Fruit fly (Drosophila melanogaster) whole organism, embryonic: ENCODE measurements around the gene Nmdar2.
A peak's percentile ranks its signal among the peaks of the same experiment; 100 is the strongest.

ENCODE experiments used
- Ada2b ChIP-seq: fragments of 200-800 bp; sonication (Bioruptor generic); IDR thresholded peaks from 2 replicates; pipeline ENCODE4 v1.3.6; 2022; ENCODE audit warnings: missing biosample characterization, missing genetic modification characterization
- CG10979 ChIP-seq: fragments of 200-800 bp; sonication (Bioruptor generic); optimal IDR thresholded peaks from 2 replicates; lab custom pipeline; 2018; ENCODE audit warnings: missing biosample characterization, mild to moderate bottlenecking, missing genetic modification characterization, moderate library complexity
- CG13287 ChIP-seq: fragments of 200-800 bp; sonication (Bioruptor generic); IDR thresholded peaks from 2 replicates; pipeline ENCODE4 v1.3.6; 2022; ENCODE audit warnings: missing biosample characterization, missing genetic modification characterization; ENCODE audit not compliant: partially characterized antibody
- CG17186 ChIP-seq: fragments of 200-800 bp; sonication (Bioruptor generic); optimal IDR thresholded peaks from 3 replicates; lab custom pipeline; 2017; ENCODE audit warnings: missing biosample characterization, missing genetic modification reagents, missing genetic modification characterization
- CG17361 ChIP-seq: fragments of 200-800 bp; sonication (Bioruptor generic); IDR thresholded peaks from 3 replicates; pipeline ENCODE4 v1.3.6; 2022; ENCODE audit warnings: missing biosample characterization, missing genetic modification characterization
- CG18011 ChIP-seq: fragments of 200-800 bp; sonication (Bioruptor generic); optimal IDR thresholded peaks from 2 replicates; lab custom pipeline; 2017; ENCODE audit warnings: missing biosample characterization, missing genetic modification characterization, mild to moderate bottlenecking, moderate library complexity, missing genotype
- CG18619 ChIP-seq: fragments of 200-800 bp; sonication (Bioruptor generic); optimal IDR thresholded peaks from 3 replicates; lab custom pipeline; 2017; ENCODE audit warnings: missing biosample characterization, mild to moderate bottlenecking, missing genetic modification characterization
- CG30020 ChIP-seq: fragments of 200-800 bp; optimal IDR thresholded peaks from 2 replicates; lab custom pipeline; 2019; ENCODE audit warnings: missing biosample characterization, mild to moderate bottlenecking, missing genetic modification characterization, moderate library complexity
- CG32767 ChIP-seq: fragments of 200-800 bp; sonication (Bioruptor generic); IDR thresholded peaks from 2 replicates; pipeline ENCODE4 v1.3.6; 2022; ENCODE audit warnings: missing biosample characterization, missing genetic modification characterization
- CG3726 ChIP-seq: fragments of 200-800 bp; sonication (Bioruptor generic); IDR thresholded peaks from 3 replicates; pipeline ENCODE4, ENCODE4 v1.3.6; 2022; ENCODE audit warnings: missing biosample characterization, missing genetic modification characterization
- CG4360 ChIP-seq: fragments of 200-800 bp; sonication (Bioruptor generic); IDR thresholded peaks from 2 replicates; pipeline ENCODE4 v1.3.6; 2022; ENCODE audit warnings: missing biosample characterization, missing genetic modification characterization
- CG5245 ChIP-seq: fragments of 200-800 bp; sonication (Bioruptor generic); optimal IDR thresholded peaks from 3 replicates; lab custom pipeline; 2016; ENCODE audit warnings: missing biosample characterization, missing genetic modification characterization
- CG7745 ChIP-seq: fragments of 200-800 bp; sonication (Bioruptor generic); optimal IDR thresholded peaks from 2 replicates; lab custom pipeline; 2018; ENCODE audit warnings: missing biosample characterization, mild to moderate bottlenecking, missing genetic modification characterization, moderate library complexity
- CHES-1-like ChIP-seq: fragments of 200-800 bp; sonication (Bioruptor generic); optimal IDR thresholded peaks from 2 replicates; lab custom pipeline; 2016; ENCODE audit warnings: missing biosample characterization, missing genetic modification characterization
- CrebB ChIP-seq: fragments of 200-800 bp; sonication (Bioruptor generic); optimal IDR thresholded peaks from 3 replicates; lab custom pipeline; 2018; ENCODE audit warnings: missing biosample characterization, mild to moderate bottlenecking, missing genetic modification characterization
- D ChIP-seq, 2 experiments: fragments of 200-800 bp in 1 of 2; fragments of >200 bp in 1 of 2; sonication (Bioruptor generic) in 1 of 2; optimal IDR thresholded peaks; 2 replicates in 1 of 2; 3 replicates in 1 of 2; lab custom pipeline; 2017; ENCODE audit warnings: mild to moderate bottlenecking in 1 of 2, missing biosample characterization in 1 of 2, missing genetic modification characterization in 1 of 2, missing genetic modification reagents in 1 of 2
- Elba2 ChIP-seq: fragments of 200-800 bp; sonication (Bioruptor generic); optimal IDR thresholded peaks from 3 replicates; lab custom pipeline; 2016; ENCODE audit warnings: missing biosample characterization, missing genetic modification characterization
- HHEX ChIP-seq: fragments of 200-800 bp; sonication (Bioruptor generic); optimal IDR thresholded peaks from 3 replicates; lab custom pipeline; 2017; ENCODE audit warnings: missing biosample characterization, mild to moderate bottlenecking, missing genetic modification characterization, missing genetic modification reagents
- HLH4C ChIP-seq: fragments of 200-800 bp; sonication (Bioruptor generic); IDR thresholded peaks from 3 replicates; pipeline ENCODE4 v1.3.6; 2022; ENCODE audit warnings: missing biosample characterization, missing genetic modification characterization; ENCODE audit not compliant: partially characterized antibody
- Lhr ChIP-seq: fragments of 200-800 bp; sonication (Bioruptor generic); optimal IDR thresholded peaks from 3 replicates; lab custom pipeline; 2017; ENCODE audit warnings: mild to moderate bottlenecking, missing biosample characterization, missing genetic modification reagents, missing genetic modification characterization
- NC2α ChIP-seq: fragments of 200-800 bp; sonication (Bioruptor generic); optimal IDR thresholded peaks from 2 replicates; lab custom pipeline; 2016; ENCODE audit warnings: missing biosample characterization, missing genetic modification characterization
- Nf-YA ChIP-seq: fragments of 200-800 bp; sonication (Bioruptor generic); IDR thresholded peaks from 2 replicates; pipeline ENCODE4 v1.3.6; 2022; ENCODE audit warnings: missing biosample characterization, missing genetic modification characterization
- NfI ChIP-seq: fragments of 200-800 bp; sonication (Bioruptor generic); optimal IDR thresholded peaks from 3 replicates; lab custom pipeline; 2018; ENCODE audit warnings: missing biosample characterization, mild to moderate bottlenecking, missing genetic modification characterization, moderate library complexity
- Oli ChIP-seq: fragments of 200-800 bp; sonication (Bioruptor generic); optimal IDR thresholded peaks from 2 replicates; lab custom pipeline; 2018; ENCODE audit warnings: missing biosample characterization, mild to moderate bottlenecking, missing genetic modification characterization, moderate library complexity
- Rx ChIP-seq: fragments of 200-800 bp; sonication (Bioruptor generic); IDR thresholded peaks from 2 replicates; pipeline ENCODE4 v1.3.6; 2022; ENCODE audit warnings: missing biosample characterization, missing genetic modification characterization
- Side ChIP-seq: fragments of 200-800 bp; sonication (Bioruptor generic); optimal IDR thresholded peaks from 2 replicates; lab custom pipeline; 2016; ENCODE audit warnings: missing biosample characterization, missing genetic modification characterization
- Sin3A ChIP-seq: fragments of >200 bp; optimal IDR thresholded peaks from 2 replicates; lab custom pipeline; 2018
- Ssrp ChIP-seq: fragments of 200-800 bp; sonication (Bioruptor generic); optimal IDR thresholded peaks from 2 replicates; lab custom pipeline; 2018; ENCODE audit warnings: missing biosample characterization, mild to moderate bottlenecking, missing genetic modification characterization, moderate library complexity
- aop ChIP-seq: fragments of 200-800 bp; sonication (Bioruptor generic); IDR thresholded peaks from 2 replicates; pipeline ENCODE4 v1.3.6; 2022; ENCODE audit warnings: missing biosample characterization, missing genetic modification characterization
- bbx ChIP-seq: fragments of 200-800 bp; sonication (Bioruptor generic); IDR thresholded peaks from 2 replicates; pipeline ENCODE4 v1.3.6; 2022; ENCODE audit warnings: missing biosample characterization, missing genetic modification characterization; ENCODE audit not compliant: partially characterized antibody
- ci ChIP-seq: fragments of 200-800 bp; sonication (Bioruptor generic); IDR thresholded peaks from 3 replicates; pipeline ENCODE4 v1.3.6; 2022; ENCODE audit warnings: missing biosample characterization, missing genetic modification characterization
- dmrt11E ChIP-seq: fragments of 200-800 bp; sonication (Bioruptor generic); optimal IDR thresholded peaks from 3 replicates; lab custom pipeline; 2018; ENCODE audit warnings: missing biosample characterization, mild to moderate bottlenecking, missing genetic modification characterization, moderate library complexity
- en ChIP-seq: fragments of 200-800 bp; sonication (Bioruptor generic); optimal IDR thresholded peaks from 2 replicates; lab custom pipeline; 2016; ENCODE audit warnings: missing biosample characterization, missing genetic modification characterization
- ewg ChIP-seq: fragments of 200-800 bp; sonication (Bioruptor generic); optimal IDR thresholded peaks from 3 replicates; lab custom pipeline; 2017; ENCODE audit warnings: mild to moderate bottlenecking, missing biosample characterization, missing genetic modification reagents, missing genetic modification characterization
- gcm ChIP-seq: fragments of 200-800 bp; sonication (Bioruptor generic); optimal IDR thresholded peaks from 2 replicates; lab custom pipeline; 2019; ENCODE audit warnings: missing biosample characterization, mild to moderate bottlenecking, missing genetic modification characterization, moderate library complexity
- grn ChIP-seq: fragments of 200-800 bp; sonication (Bioruptor generic); optimal IDR thresholded peaks from 3 replicates; lab custom pipeline; 2017; ENCODE audit warnings: missing biosample characterization, missing genetic modification characterization
- h ChIP-seq: fragments of >200 bp; optimal IDR thresholded peaks from 2 replicates; lab custom pipeline; 2017
- her ChIP-seq: fragments of 200-800 bp; sonication (Bioruptor generic); optimal IDR thresholded peaks from 2 replicates; lab custom pipeline; 2016; ENCODE audit warnings: missing biosample characterization, missing genetic modification characterization
- kah ChIP-seq: fragments of 200-800 bp; sonication (Bioruptor generic); optimal IDR thresholded peaks from 2 replicates; lab custom pipeline; 2018; ENCODE audit warnings: missing biosample characterization, mild to moderate bottlenecking, missing genetic modification characterization
- kay ChIP-seq: fragments of 200-800 bp; sonication (Bioruptor generic); optimal IDR thresholded peaks from 2 replicates; lab custom pipeline; 2016; ENCODE audit warnings: missing biosample characterization, missing genetic modification characterization
- mirr ChIP-seq: fragments of 200-800 bp; sonication (Bioruptor generic); optimal IDR thresholded peaks from 3 replicates; lab custom pipeline; 2018; ENCODE audit warnings: missing biosample characterization, mild to moderate bottlenecking, missing genetic modification characterization
- nerfin-2 ChIP-seq: fragments of 200-800 bp; sonication (Bioruptor generic); IDR thresholded peaks from 2 replicates; pipeline ENCODE4 v1.3.6; 2022; ENCODE audit warnings: missing biosample characterization, missing genetic modification characterization; ENCODE audit not compliant: partially characterized antibody
- p53 ChIP-seq: fragments of 200-800 bp; sonication (Bioruptor generic); optimal IDR thresholded peaks from 2 replicates; lab custom pipeline; 2016; ENCODE audit warnings: missing biosample characterization, missing genetic modification characterization
- pfk ChIP-seq: fragments of 200-800 bp; sonication (Bioruptor generic); optimal IDR thresholded peaks from 2 replicates; lab custom pipeline; 2018; ENCODE audit warnings: missing biosample characterization, mild to moderate bottlenecking, missing genetic modification characterization, moderate library complexity
- run ChIP-seq: fragments of 200-800 bp; sonication (Bioruptor generic); optimal IDR thresholded peaks from 3 replicates; lab custom pipeline; 2018; ENCODE audit warnings: missing biosample characterization, mild to moderate bottlenecking, missing genetic modification characterization
- seq ChIP-seq: fragments of 200-800 bp; sonication (Bioruptor generic); IDR thresholded peaks from 2 replicates; pipeline ENCODE4 v1.3.6; 2022; ENCODE audit warnings: missing biosample characterization, missing genetic modification characterization
- sr ChIP-seq: fragments of 200-800 bp; sonication (Bioruptor generic); IDR thresholded peaks from 3 replicates; pipeline ENCODE4 v1.3.6; 2022; ENCODE audit warnings: missing biosample characterization, missing genetic modification characterization
- tna ChIP-seq: fragments of 200-800 bp; sonication (Bioruptor generic); IDR thresholded peaks from 2 replicates; pipeline ENCODE4 v1.3.6; 2022; ENCODE audit warnings: missing biosample characterization, missing genetic modification characterization; ENCODE audit not compliant: partially characterized antibody
- unpg ChIP-seq: fragments of 200-800 bp; sonication (Bioruptor generic); optimal IDR thresholded peaks from 3 replicates; lab custom pipeline; 2018; ENCODE audit warnings: missing biosample characterization, mild to moderate bottlenecking, missing genetic modification characterization, moderate library complexity
- zen2 ChIP-seq: fragments of 200-800 bp; sonication (Bioruptor generic); IDR thresholded peaks from 3 replicates; pipeline ENCODE4 v1.3.6; 2022; ENCODE audit warnings: missing biosample characterization, missing genetic modification characterization; ENCODE audit not compliant: partially characterized antibody

Nmdar2 gene

DNA sequence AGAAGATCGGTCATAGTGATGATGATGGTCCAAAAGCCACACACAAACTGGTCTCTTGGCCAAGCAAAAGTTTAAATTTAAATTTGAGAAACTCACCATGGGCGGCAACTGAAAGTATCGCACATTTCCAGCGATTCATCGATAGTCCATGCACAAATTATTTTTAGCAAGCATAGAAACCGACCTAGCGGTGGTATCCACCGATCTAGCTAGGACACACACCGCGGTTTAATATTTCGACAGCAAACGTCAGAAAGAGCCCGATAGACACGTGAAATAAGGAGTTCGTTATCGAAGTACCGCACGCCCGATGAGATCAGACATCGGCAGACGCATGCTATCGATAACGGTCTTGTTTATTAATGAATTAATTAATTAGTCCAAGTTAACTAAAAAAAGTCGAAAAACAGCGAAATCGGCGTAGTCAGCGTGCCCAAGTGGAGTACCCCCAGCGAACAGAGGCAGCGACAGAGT, 5.2 kb upstream of the Nmdar2 start, which contains the start of gene CG14795 (continued):
- no peak for TF ChIP-seq Oli (tag; lab: Kevin White, UChicago)
- TF ChIP-seq CG4360 (GFP tag; lab: Robert Waterston, UW), result no peak
- no peak for TF ChIP-seq Side (GFP tag; lab: Kevin White, UChicago)
- no peak for TF ChIP-seq h (lab: Kevin White, UChicago)
- no peak for TF ChIP-seq Ada2b (GFP tag; lab: Robert Waterston, UW)
- no peak for TF ChIP-seq en (GFP tag; lab: Kevin White, UChicago)
- TF ChIP-seq CG5245 (GFP tag; lab: Kevin White, UChicago), result no peak
- no peak for TF ChIP-seq CG32767 (GFP tag; lab: Robert Waterston, UW)
- TF ChIP-seq Ssrp, result no peak
- peak; percentile 33 for TF ChIP-seq CG30020 (tag; lab: Kevin White, UChicago)
- no peak for TF ChIP-seq kay
- TF ChIP-seq HLH4C (GFP tag; lab: Robert Waterston, UW), result peak; percentile 97
- TF ChIP-seq ewg (GFP tag; lab: Kevin White, UChicago), result peak; percentile 45
- peak; percentile 50 for TF ChIP-seq CrebB (tag; lab: Kevin White, UChicago)
- TF ChIP-seq grn (GFP tag; lab: Kevin White, UChicago), result no peak
- TF ChIP-seq unpg (GFP tag; lab: Kevin White, UChicago), result no peak
- no peak for TF ChIP-seq pfk
- TF ChIP-seq CG18619 (GFP tag; lab: Kevin White, UChicago), result no peak
- no peak for TF ChIP-seq sr (GFP tag; lab: Robert Waterston, UW)
- TF ChIP-seq D (optimal IDR thresholded peaks at IDR 0.05; lab: Kevin White, UChicago), result no peak
- TF ChIP-seq D (GFP tag; optimal IDR thresholded peaks at IDR 0.05; lab: Kevin White, UChicago), result no peak
- no peak for TF ChIP-seq seq (GFP tag; lab: Robert Waterston, UW)
- no peak for TF ChIP-seq kah (GFP tag; lab: Kevin White, UChicago)
- TF ChIP-seq bbx (GFP tag; lab: Robert Waterston, UW), result peak; percentile 97
- TF ChIP-seq NC2α (GFP tag; lab: Kevin White, UChicago), result no peak
- TF ChIP-seq CHES-1-like (GFP tag; lab: Kevin White, UChicago), result peak; percentile 75
- TF ChIP-seq run, result no peak
- no peak for TF ChIP-seq gcm (GFP tag; lab: Kevin White, UChicago)
- TF ChIP-seq CG10979, result peak; percentile 27
- TF ChIP-seq CG13287, result peak; percentile 97
- TF ChIP-seq aop (GFP tag; lab: Robert Waterston, UW), result no peak
- TF ChIP-seq zen2, result peak; percentile 84; the same call in 2 of the 3 replicates
- no peak for TF ChIP-seq HHEX (GFP tag; lab: Kevin White, UChicago)
- TF ChIP-seq mirr (GFP tag; lab: Kevin White, UChicago), result no peak
- peak; percentile 78 for TF ChIP-seq her (GFP tag; lab: Kevin White, UChicago)
- TF ChIP-seq Elba2 (GFP tag; lab: Kevin White, UChicago), result no peak
- TF ChIP-seq CG17186 (GFP tag; lab: Kevin White, UChicago), result peak; percentile 82
- peak; percentile 2 for TF ChIP-seq NfI (GFP tag; lab: Kevin White, UChicago)
- no peak for TF ChIP-seq Nf-YA
- no peak for TF ChIP-seq CG18011 (GFP tag; lab: Kevin White, UChicago)
- peak; percentile 43 for TF ChIP-seq CG7745 (tag; lab: Kevin White, UChicago)
- peak; percentile 71; the same call in 2 of the 3 replicates for TF ChIP-seq ci (GFP tag; lab: Robert Waterston, UW)
- TF ChIP-seq p53 (GFP tag; lab: Kevin White, UChicago), result peak; percentile 47
- peak; percentile 14; the same call in 1 of the 3 replicates for TF ChIP-seq CG17361
- peak; percentile 93 for TF ChIP-seq Lhr (GFP tag; lab: Kevin White, UChicago)
- peak; percentile 8 for TF ChIP-seq dmrt11E (tag; lab: Kevin White, UChicago)
- TF ChIP-seq nerfin-2, result peak; percentile 93
- no peak for TF ChIP-seq Rx (GFP tag; lab: Robert Waterston, UW)
- no peak for TF ChIP-seq CG3726 (GFP tag; lab: Robert Waterston, UW)
- peak; percentile 96 for TF ChIP-seq tna (GFP tag; lab: Robert Waterston, UW)
- peak; percentile 75 for TF ChIP-seq Sin3A (lab: Kevin White, UChicago)
